Worm (Caenorhabditis elegans) whole organism, L2 larva: ENCODE measurements around the gene srg-3.

Experiments
- C34F6.9 ChIP-seq: fragments of 150-350 bp; optimal IDR thresholded peaks from 2 replicates; lab custom pipeline; 2014; ENCODE audit warnings: missing biosample characterization, missing genetic modification characterization
- F13H6.1 ChIP-seq: sonication (generic microtip); optimal IDR thresholded peaks from 2 replicates; lab custom pipeline; 2016; ENCODE audit warnings: missing genetic modification characterization, missing compliant biosample characterization
- R02D3.7 ChIP-seq: fragments of 150-350 bp; optimal IDR thresholded peaks from 2 replicates; lab custom pipeline; 2014; ENCODE audit warnings: missing biosample characterization, missing genetic modification characterization
- Y55F3AM.14 ChIP-seq: fragments of 200-800 bp; sonication (Bioruptor generic); optimal IDR thresholded peaks from 2 replicates; lab custom pipeline; 2018; ENCODE audit warnings: mild to moderate bottlenecking, missing genetic modification characterization, missing compliant biosample characterization
- alr-1 ChIP-seq: fragments of 150-350 bp; optimal IDR thresholded peaks from 2 replicates; lab custom pipeline; 2014; ENCODE audit warnings: missing biosample characterization, missing genetic modification characterization
- aly-2 ChIP-seq: fragments of 150-350 bp; optimal IDR thresholded peaks from 2 replicates; lab custom pipeline; 2014; ENCODE audit warnings: missing biosample characterization, missing genetic modification characterization
- ama-1 ChIP-seq: fragments of 150-350 bp; optimal IDR thresholded peaks from 2 replicates; lab custom pipeline; 2018; ENCODE audit warnings: inconsistent platforms
- blmp-1 ChIP-seq: sonication (generic microtip); optimal IDR thresholded peaks from 2 replicates; lab custom pipeline; 2017; ENCODE audit warnings: missing genetic modification characterization, mild to moderate bottlenecking, missing compliant biosample characterization, antibody characterized with exemption, moderate library complexity; ENCODE audit not compliant: insufficient read depth
- ceh-16 ChIP-seq: fragments of 150-350 bp; optimal IDR thresholded peaks from 2 replicates; lab custom pipeline; 2014; ENCODE audit warnings: missing biosample characterization, missing genetic modification characterization
- ceh-82 ChIP-seq: fragments of 150-350 bp; optimal IDR thresholded peaks from 2 replicates; lab custom pipeline; 2014; ENCODE audit warnings: missing biosample characterization, missing genetic modification characterization
- crh-2 ChIP-seq: sonication (generic microtip); optimal IDR thresholded peaks from 2 replicates; lab custom pipeline; 2017; ENCODE audit warnings: missing biosample characterization, missing genetic modification characterization
- dmd-4 ChIP-seq: sonication (generic microtip); optimal IDR thresholded peaks from 2 replicates; lab custom pipeline; 2017; ENCODE audit warnings: missing biosample characterization, missing genetic modification characterization
- egl-27 ChIP-seq: sonication (generic microtip); optimal IDR thresholded peaks from 3 replicates; lab custom pipeline; 2017; ENCODE audit warnings: missing biosample characterization, missing genetic modification reagents, missing genetic modification characterization
- elt-1 ChIP-seq: fragments of 150-350 bp; optimal IDR thresholded peaks from 2 replicates; lab custom pipeline; 2014; ENCODE audit warnings: missing biosample characterization, missing genetic modification characterization
- elt-3 ChIP-seq: sonication (generic microtip); optimal IDR thresholded peaks from 2 replicates; lab custom pipeline; 2017; ENCODE audit warnings: missing biosample characterization, missing genetic modification characterization
- fos-1 ChIP-seq: fragments of 150-350 bp; optimal IDR thresholded peaks from 2 replicates; lab custom pipeline; 2014; ENCODE audit warnings: missing biosample characterization, missing genetic modification characterization
- gmeb-1 ChIP-seq: fragments of 150-350 bp; optimal IDR thresholded peaks from 2 replicates; lab custom pipeline; 2014; ENCODE audit warnings: missing biosample characterization, missing genetic modification characterization
- lin-11 ChIP-seq: fragments of 150-350 bp; sonication (generic microtip); optimal IDR thresholded peaks from 2 replicates; lab custom pipeline; 2014; ENCODE audit warnings: missing biosample characterization, missing genetic modification characterization, inconsistent platforms, mixed read lengths
- lin-13 ChIP-seq: fragments of 150-350 bp; optimal IDR thresholded peaks from 2 replicates; lab custom pipeline; 2014; ENCODE audit warnings: missing biosample characterization, missing genetic modification reagents, missing genetic modification characterization
- lsy-2 ChIP-seq, 2 experiments: fragments of 150-350 bp in 1 of 2; sonication (generic microtip) in 1 of 2; optimal IDR thresholded peaks; 2 replicates each; lab custom pipeline; 2014 to 2017; ENCODE audit warnings: missing biosample characterization in 2 of 2, missing genetic modification characterization in 2 of 2
- mab-5 ChIP-seq: fragments of 150-350 bp; optimal IDR thresholded peaks from 2 replicates; lab custom pipeline; 2014; ENCODE audit warnings: missing biosample characterization, missing genetic modification characterization
- mbf-1 ChIP-seq: sonication (generic microtip); optimal IDR thresholded peaks from 2 replicates; lab custom pipeline; 2017; ENCODE audit warnings: missing biosample characterization, missing genetic modification characterization
- mdl-1 ChIP-seq, 2 experiments: fragments of 150-350 bp in 1 of 2; sonication (generic microtip) in 1 of 2; optimal IDR thresholded peaks; 2 replicates each; lab custom pipeline; 2017; ENCODE audit warnings: missing biosample characterization in 2 of 2, missing genetic modification characterization in 2 of 2
- nhr-10 ChIP-seq: sonication (generic microtip); optimal IDR thresholded peaks from 2 replicates; lab custom pipeline; 2017; ENCODE audit warnings: missing biosample characterization, missing genetic modification characterization
- nhr-11 ChIP-seq: fragments of 150-350 bp; optimal IDR thresholded peaks from 2 replicates; lab custom pipeline; 2014; ENCODE audit warnings: missing biosample characterization, missing genetic modification characterization
- nhr-12 ChIP-seq: fragments of 150-350 bp; optimal IDR thresholded peaks from 2 replicates; lab custom pipeline; 2014; ENCODE audit warnings: missing biosample characterization, missing genetic modification characterization
- nhr-129 ChIP-seq: fragments of 150-350 bp; optimal IDR thresholded peaks from 2 replicates; lab custom pipeline; 2014; ENCODE audit warnings: missing biosample characterization, missing genetic modification characterization
- nhr-21 ChIP-seq: fragments of 150-350 bp; optimal IDR thresholded peaks from 2 replicates; lab custom pipeline; 2014; ENCODE audit warnings: missing biosample characterization, missing genetic modification characterization
- nhr-23 ChIP-seq: fragments of 150-350 bp; optimal IDR thresholded peaks from 2 replicates; lab custom pipeline; 2014; ENCODE audit warnings: missing biosample characterization, missing genetic modification reagents, missing genetic modification characterization
- nhr-237 ChIP-seq: fragments of 150-350 bp; optimal IDR thresholded peaks from 2 replicates; lab custom pipeline; 2014; ENCODE audit warnings: missing biosample characterization, missing genetic modification characterization
- nhr-25 ChIP-seq: fragments of 150-350 bp; sonication (generic microtip); optimal IDR thresholded peaks from 3 replicates; lab custom pipeline; 2014; ENCODE audit warnings: missing biosample characterization, missing genetic modification characterization
- nhr-6 ChIP-seq: fragments of 150-350 bp; optimal IDR thresholded peaks from 2 replicates; lab custom pipeline; 2014; ENCODE audit warnings: missing biosample characterization, missing genetic modification characterization
- nhr-77 ChIP-seq: fragments of 150-350 bp; optimal IDR thresholded peaks from 2 replicates; lab custom pipeline; 2014; ENCODE audit warnings: missing biosample characterization, missing genetic modification characterization
- peb-1 ChIP-seq: fragments of 150-350 bp; optimal IDR thresholded peaks from 2 replicates; lab custom pipeline; 2014; ENCODE audit warnings: missing biosample characterization, missing genetic modification characterization
- sem-4 ChIP-seq: fragments of 150-350 bp; optimal IDR thresholded peaks from 2 replicates; lab custom pipeline; 2014; ENCODE audit warnings: missing biosample characterization, missing genetic modification reagents, missing genetic modification characterization
- skn-1 ChIP-seq: sonication (generic microtip); optimal IDR thresholded peaks from 2 replicates; lab custom pipeline; 2017; ENCODE audit warnings: missing biosample characterization, missing genetic modification characterization
- sma-3 ChIP-seq: sonication (generic microtip); optimal IDR thresholded peaks from 2 replicates; lab custom pipeline; 2016; ENCODE audit warnings: missing genetic modification reagents, missing genetic modification characterization, missing compliant biosample characterization
- sma-9 ChIP-seq, 2 experiments: fragments of 150-350 bp in 1 of 2; sonication (generic microtip) in 1 of 2; optimal IDR thresholded peaks; 2 replicates each; lab custom pipeline; 2014 to 2016; ENCODE audit warnings: missing genetic modification characterization in 2 of 2, mild to moderate bottlenecking in 1 of 2, missing biosample characterization in 1 of 2, missing compliant biosample characterization in 1 of 2, missing genetic modification reagents in 1 of 2, moderate library complexity in 1 of 2
- snpc-4 ChIP-seq: fragments of 150-350 bp; optimal IDR thresholded peaks from 2 replicates; lab custom pipeline; 2014; ENCODE audit warnings: missing biosample characterization, missing genetic modification characterization
- unc-39 ChIP-seq: fragments of 150-350 bp; optimal IDR thresholded peaks from 2 replicates; lab custom pipeline; 2014; ENCODE audit warnings: missing biosample characterization, missing genetic modification characterization
- unc-55 ChIP-seq: fragments of 150-350 bp; sonication (generic microtip); optimal IDR thresholded peaks from 3 replicates; lab custom pipeline; 2014; ENCODE audit warnings: missing biosample characterization, missing genetic modification reagents, missing genetic modification characterization
- unc-62 ChIP-seq: fragments of 150-350 bp; optimal IDR thresholded peaks from 2 replicates; lab custom pipeline; 2014; ENCODE audit warnings: missing biosample characterization, missing genetic modification reagents, missing genetic modification characterization
- zag-1 ChIP-seq: fragments of 150-350 bp; optimal IDR thresholded peaks from 2 replicates; lab custom pipeline; 2014; ENCODE audit warnings: missing biosample characterization, missing genetic modification characterization
- ztf-1 ChIP-seq: fragments of 200-800 bp; sonication (Bioruptor generic); conservative IDR thresholded peaks from 2 replicates; pipeline ENCODE4 v1.3.6; 2022; ENCODE audit warnings: missing genetic modification characterization, missing compliant biosample characterization
- ztf-11 ChIP-seq: sonication (generic microtip); optimal IDR thresholded peaks from 2 replicates; lab custom pipeline; 2017; ENCODE audit warnings: missing biosample characterization, missing genetic modification characterization
- ztf-4 ChIP-seq: fragments of 150-350 bp; optimal IDR thresholded peaks from 2 replicates; lab custom pipeline; 2014; ENCODE audit warnings: missing biosample characterization, missing genetic modification characterization

srg-3 gene

ce11 chrIII:6280070-6280596, 10.0 kb upstream of the srg-3 start, which contains the start of gene hmg-1.2 (continued):
- TF ChIP-seq lin-13 (GFP tag; lab: Kevin White, UChicago) (peak; percentile 54), elt-1 (tag; lab: Kevin White, UChicago) (no peak), sma-3 (peak; percentile 74), crh-2 (tag; lab: Kevin White, UChicago) (peak; percentile 83), lin-11 (tag; lab: Kevin White, UChicago) (peak; percentile 43), mbf-1 (tag; lab: Kevin White, UChicago) (no peak), ztf-1 (GFP tag; lab: Robert Waterston, UW) (no peak), mab-5 (tag; lab: Kevin White, UChicago) (peak; percentile 43), gmeb-1 (tag; lab: Kevin White, UChicago) (peak; percentile 60)

ce11 chrIII:6279453-6279852, 9.3 kb upstream of the srg-3 start:
- TF ChIP-seq mdl-1 (tag; optimal IDR thresholded peaks at IDR 0.05; lab: Kevin White, UChicago) (no peak), snpc-4 (no peak), sma-9 (GFP tag; optimal IDR thresholded peaks at IDR 0.05; lab: Kevin White, UChicago) (peak; percentile 3), sma-9 (tag; optimal IDR thresholded peaks at IDR 0.05; lab: Kevin White, UChicago) (no peak), zag-1 (tag; lab: Kevin White, UChicago) (no peak)

ce11 chrIII:6278301-6278827, 8.2 kb upstream of the srg-3 start, which contains the start of gene C18F10.7:
Gene C18F10.7, minus strand, starts transcription at chrIII:6278351.
- TF ChIP-seq peb-1 (tag; lab: Kevin White, UChicago) (no peak), lsy-2 (tag; optimal IDR thresholded peaks at IDR 0.05; lab: Kevin White, UChicago) (peak in 1 of 2 experiments; percentile 80), nhr-11 (no peak), nhr-129 (tag; lab: Kevin White, UChicago) (peak; percentile 57), nhr-23 (tag; lab: Kevin White, UChicago) (no peak), sem-4 (tag; lab: Kevin White, UChicago) (peak; percentile 80), C34F6.9 (tag; lab: Kevin White, UChicago) (peak; percentile 87), mdl-1 (tag; optimal IDR thresholded peaks at IDR 0.05; lab: Kevin White, UChicago) (peak; percentile 85 to 90), fos-1 (peak; percentile 54), lin-13 (GFP tag; lab: Kevin White, UChicago) (peak; percentile 49), gmeb-1 (tag; lab: Kevin White, UChicago) (peak; percentile 63), unc-39 (tag; lab: Kevin White, UChicago) (no peak), nhr-25 (tag; lab: Kevin White, UChicago) (no peak), nhr-12 (tag; lab: Kevin White, UChicago) (no peak), ceh-82 (tag; lab: Kevin White, UChicago) (no peak), unc-62 (no peak), ztf-11 (no peak), aly-2 (tag; lab: Kevin White, UChicago) (no peak), ama-1 (lab: Kevin White, UChicago) (no peak), blmp-1 (no peak), nhr-21 (no peak), elt-3 (no peak), nhr-237 (no peak), elt-1 (tag; lab: Kevin White, UChicago) (no peak), crh-2 (tag; lab: Kevin White, UChicago) (peak; percentile 66), nhr-6 (tag; lab: Kevin White, UChicago) (no peak), nhr-10 (no peak), zag-1 (tag; lab: Kevin White, UChicago) (no peak), snpc-4 (peak; percentile 25), egl-27 (tag; lab: Kevin White, UChicago) (peak; percentile 55), Y55F3AM.14 (no peak), mab-5 (tag; lab: Kevin White, UChicago) (peak; percentile 61), alr-1 (no peak), sma-9 (GFP tag; optimal IDR thresholded peaks at IDR 0.05; lab: Kevin White, UChicago) (peak; percentile 91), sma-9 (tag; optimal IDR thresholded peaks at IDR 0.05; lab: Kevin White, UChicago) (no peak), skn-1 (tag; lab: Kevin White, UChicago) (no peak), R02D3.7 (tag; lab: Kevin White, UChicago) (peak; percentile 2), lin-11 (tag; lab: Kevin White, UChicago) (no peak), ztf-4 (no peak), dmd-4 (tag; lab: Kevin White, UChicago) (no peak), unc-55 (GFP tag; lab: Kevin White, UChicago) (peak; percentile 74), ceh-16 (no peak), sma-3 (peak; percentile 30), nhr-77 (tag; lab: Kevin White, UChicago) (no peak), mbf-1 (tag; lab: Kevin White, UChicago) (no peak), F13H6.1 (tag; lab: Kevin White, UChicago) (peak; percentile 70)
